Worm (Caenorhabditis elegans): ENCODE data around the gene drd-5.

- TF ChIP-seq madf-5 (GFP tag; IDR thresholded peaks at IDR 0.05) (no peak), snpc-4 (tag; optimal IDR thresholded peaks at IDR 0.05) (no peak), arid-1 (GFP tag; conservative IDR thresholded peaks at IDR 0.05) (no peak)
These were observed 25.8 kb upstream of the drd-5 start, which contains the start of gene nep-15 for ce11 chrX:8371906-8372305.

Measured in whole organism, L4 larva.